Fruit fly (Drosophila melanogaster): ENCODE results near the gene CG7772.

The CG7772 gene

DNA sequence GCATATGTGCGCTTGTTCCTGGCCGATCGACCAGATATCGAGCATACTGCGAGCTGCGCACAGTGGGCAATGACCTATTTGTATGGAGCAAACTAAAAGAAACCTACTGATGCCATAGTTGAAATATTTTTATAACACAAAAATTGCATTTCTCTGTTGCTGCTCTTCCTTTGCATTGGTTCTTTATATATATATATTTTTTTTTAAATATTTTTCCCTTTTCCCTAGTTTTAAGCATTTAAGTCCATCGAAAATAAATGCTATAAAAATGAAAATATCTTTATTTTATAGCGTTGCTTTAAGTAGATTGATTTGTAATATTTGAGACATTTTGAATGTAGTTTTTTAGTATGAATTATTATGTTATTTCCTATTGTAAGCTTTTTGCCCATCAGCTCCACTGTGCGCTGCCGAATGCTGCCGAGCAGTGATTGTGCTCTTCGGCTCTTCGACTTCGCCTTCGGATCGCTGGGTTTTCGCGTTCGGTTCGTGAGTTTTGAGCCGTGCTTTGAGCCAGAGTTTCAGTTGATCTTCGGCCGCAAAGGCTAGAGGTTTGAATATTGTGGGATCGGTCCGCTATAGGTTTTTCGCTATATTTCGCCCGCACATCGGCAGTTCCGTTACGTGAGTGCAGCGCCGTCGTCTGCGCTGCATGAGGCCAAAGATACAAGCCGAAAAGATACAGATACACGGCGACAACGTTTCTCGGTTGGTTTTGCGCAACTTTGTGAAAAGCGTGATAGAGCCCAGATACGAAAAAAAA, 4.1 kb upstream of the CG7772 start, which contains the start of gene CG6847 (continued):
- TF ChIP-seq Elba2 (GFP tag; optimal IDR thresholded peaks at IDR 0.05) (no peak), ash1 (GFP tag; optimal IDR thresholded peaks at IDR 0.05) (no peak), CG6683 (GFP tag; optimal IDR thresholded peaks at IDR 0.05) (no peak), scrt (GFP tag; optimal IDR thresholded peaks at IDR 0.05) (peak; percentile 21), Awh (GFP tag; IDR thresholded peaks at IDR 0.05) (no peak), repo (GFP tag; optimal IDR thresholded peaks at IDR 0.05) (no peak), CG6791 (GFP tag; IDR thresholded peaks at IDR 0.05; ENCODE audit: partially characterized antibody) (peak; percentile 47; the same call in 1 of the 3 replicates), Fer1 (GFP tag; optimal IDR thresholded peaks at IDR 0.05) (peak; percentile 42), Six4 (GFP tag; optimal IDR thresholded peaks at IDR 0.05) (peak; percentile 7), az2 (GFP tag; optimal IDR thresholded peaks at IDR 0.05) (peak; percentile 78), Vsx1 (GFP tag; optimal IDR thresholded peaks at IDR 0.05) (peak; percentile 60), vfl (GFP tag; optimal IDR thresholded peaks at IDR 0.05) (no peak), CG13296 (GFP tag; optimal IDR thresholded peaks at IDR 0.05) (peak; percentile 22), Oli (tag; optimal IDR thresholded peaks at IDR 0.05) (peak; percentile 83), MTF-1 (GFP tag; optimal IDR thresholded peaks at IDR 0.05; ENCODE audit: borderline replicate concordance) (no peak), corto (GFP tag; optimal IDR thresholded peaks at IDR 0.05) (no peak), Taf1 (GFP tag; IDR thresholded peaks at IDR 0.05) (no peak), trem (tag; optimal IDR thresholded peaks at IDR 0.05) (peak; percentile 3), Adf1 (GFP tag; IDR thresholded peaks at IDR 0.05) (no peak), mirr (GFP tag; optimal IDR thresholded peaks at IDR 0.05) (no peak), CG1647 (GFP tag; optimal IDR thresholded peaks at IDR 0.05) (no peak), Hey (tag; optimal IDR thresholded peaks at IDR 0.05) (no peak), Ravus (GFP tag; IDR thresholded peaks at IDR 0.05) (no peak), CG9817 (tag; optimal IDR thresholded peaks at IDR 0.05) (peak; percentile 55), Nf-YB (GFP tag; optimal IDR thresholded peaks at IDR 0.05) (peak; percentile 63), zf30C (GFP tag; optimal IDR thresholded peaks at IDR 0.05) (no peak), zen (tag; optimal IDR thresholded peaks at IDR 0.05) (no peak), CG18764 (GFP tag; optimal IDR thresholded peaks at IDR 0.05) (peak; percentile 27), CG17385 (GFP tag; optimal IDR thresholded peaks at IDR 0.05) (peak; percentile 73), phol (tag; optimal IDR thresholded peaks at IDR 0.05) (peak; percentile 50), H15 (GFP tag; IDR thresholded peaks at IDR 0.05) (no peak), CoRest (tag; optimal IDR thresholded peaks at IDR 0.05) (peak; percentile 88), CG7928 (GFP tag; optimal IDR thresholded peaks at IDR 0.05) (no peak), CG4730 (GFP tag; IDR thresholded peaks at IDR 0.05) (no peak), Camta (GFP tag; optimal IDR thresholded peaks at IDR 0.05) (peak; percentile 28), cato (GFP tag; optimal IDR thresholded peaks at IDR 0.05; ENCODE audit: borderline replicate concordance) (peak; percentile 10), CG10321 (GFP tag; IDR thresholded peaks at IDR 0.05) (no peak), MESR4 (GFP tag; optimal IDR thresholded peaks at IDR 0.05) (no peak), CG12071 (GFP tag; optimal IDR thresholded peaks at IDR 0.05) (no peak), CG3281 (GFP tag; optimal IDR thresholded peaks at IDR 0.05) (peak; percentile 41), nerfin-2 (GFP tag; IDR thresholded peaks at IDR 0.05; ENCODE audit: partially characterized antibody) (no peak), Dbx (GFP tag; IDR thresholded peaks at IDR 0.05) (no peak), dimm (GFP tag; IDR thresholded peaks at IDR 0.05) (no peak)

All from whole organism, embryonic.